Worm (Caenorhabditis elegans): ENCODE measurements around the gene Y57G11B.3.

Y57G11B.3 gene

DNA sequence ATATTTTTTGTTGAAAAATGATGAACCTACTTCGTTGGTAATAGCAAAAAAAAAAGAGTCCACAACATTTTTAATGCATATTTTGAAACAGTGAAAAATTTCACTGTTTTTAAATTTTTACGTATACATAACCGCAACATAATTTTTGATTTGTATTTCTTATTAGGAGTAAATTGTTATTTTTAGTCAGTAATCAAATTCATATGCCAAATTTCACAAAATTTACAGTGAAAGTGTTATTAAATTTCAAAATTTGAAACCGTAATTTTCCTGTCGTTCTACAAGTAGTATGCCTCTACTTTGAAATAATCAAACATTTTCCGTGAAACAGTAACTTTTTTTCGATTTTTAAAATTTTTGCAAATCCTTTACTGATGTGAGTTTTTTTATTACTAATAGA, 43.8 kb upstream of the Y57G11B.3 start:
- TF ChIP-seq pha-4 (tag; optimal IDR thresholded peaks at IDR 0.05): no peak
- no peak for TF ChIP-seq lsy-2 (tag; optimal IDR thresholded peaks at IDR 0.05)
- TF ChIP-seq elt-3 (tag; optimal IDR thresholded peaks at IDR 0.05): no peak
- no peak for TF ChIP-seq unc-62 (GFP tag; optimal IDR thresholded peaks at IDR 0.05)
- TF ChIP-seq snpc-4 (tag; optimal IDR thresholded peaks at IDR 0.05): no peak

ce11 chrIV:14617498-14617897, 43.3 kb upstream of the Y57G11B.3 start:
- TF ChIP-seq sem-2 (GFP tag; optimal IDR thresholded peaks at IDR 0.05) (no peak), nhr-2 (tag; optimal IDR thresholded peaks at IDR 0.05) (no peak), pha-4 (tag; optimal IDR thresholded peaks at IDR 0.05) (peak; percentile 34), flh-1 (GFP tag; optimal IDR thresholded peaks at IDR 0.05) (no peak), lin-13 (tag; optimal IDR thresholded peaks at IDR 0.05) (no peak)

DNA sequence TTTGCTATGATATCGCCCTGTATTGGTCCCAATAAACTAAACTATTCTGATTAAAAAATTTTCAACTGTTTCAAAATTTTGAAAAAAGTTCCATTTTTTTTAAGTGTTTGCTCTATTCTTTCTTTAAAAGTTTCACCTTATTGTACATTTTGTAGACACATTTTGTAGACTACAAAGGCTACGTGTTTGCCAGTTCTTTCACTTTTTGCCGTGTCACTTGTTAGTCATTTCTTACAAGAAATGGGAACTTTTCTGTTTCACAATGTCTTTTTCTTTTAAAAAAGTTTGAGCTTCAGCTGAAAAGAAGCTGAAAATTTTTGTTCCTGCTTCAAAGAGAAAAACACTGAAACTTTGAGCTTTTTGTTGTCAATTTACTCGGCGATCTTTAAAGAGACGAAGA, 42.9 kb upstream of the Y57G11B.3 start:
- TF ChIP-seq ceh-39 (tag; optimal IDR thresholded peaks at IDR 0.05) (no peak), lsy-2 (tag; optimal IDR thresholded peaks at IDR 0.05) (no peak), unc-39 (tag; optimal IDR thresholded peaks at IDR 0.05) (no peak), unc-120 (tag; optimal IDR thresholded peaks at IDR 0.05; ENCODE audit: poor library complexity, severe bottlenecking) (no peak), unc-62 (GFP tag; optimal IDR thresholded peaks at IDR 0.05) (no peak), ham-2 (GFP tag; optimal IDR thresholded peaks at IDR 0.05) (no peak), mls-2 (tag; optimal IDR thresholded peaks at IDR 0.05) (no peak), zip-8 (tag; optimal IDR thresholded peaks at IDR 0.05) (no peak), bed-3 (GFP tag; optimal IDR thresholded peaks at IDR 0.05) (no peak), cnd-1 (tag; optimal IDR thresholded peaks at IDR 0.05) (no peak), mab-5 (tag; optimal IDR thresholded peaks at IDR 0.05) (no peak)

- TF ChIP-seq ceh-83 (GFP tag; optimal IDR thresholded peaks at IDR 0.05) (no peak), ceh-39 (tag; optimal IDR thresholded peaks at IDR 0.05) (no peak), drap-1 (GFP tag; optimal IDR thresholded peaks at IDR 0.05) (no peak), blmp-1 (tag; optimal IDR thresholded peaks at IDR 0.05) (no peak), nhr-2 (tag; optimal IDR thresholded peaks at IDR 0.05) (no peak), unc-120 (tag; optimal IDR thresholded peaks at IDR 0.05; ENCODE audit: poor library complexity, severe bottlenecking) (no peak), flh-1 (GFP tag; optimal IDR thresholded peaks at IDR 0.05) (no peak), hlh-1 (tag; optimal IDR thresholded peaks at IDR 0.05) (no peak), mab-5 (tag; optimal IDR thresholded peaks at IDR 0.05) (no peak), sem-2 (GFP tag; optimal IDR thresholded peaks at IDR 0.05) (no peak), lin-13 (tag; optimal IDR thresholded peaks at IDR 0.05) (no peak), zip-8 (tag; optimal IDR thresholded peaks at IDR 0.05) (no peak), nhr-237 (tag; optimal IDR thresholded peaks at IDR 0.05) (no peak)
These were observed 42.1 kb upstream of the Y57G11B.3 start, which contains the start of gene dmd-6 for ce11 chrIV:14616303-14616702. Gene dmd-6 (plus strand): TSS chrIV:14616603.

- TF ChIP-seq lsy-2 (tag; optimal IDR thresholded peaks at IDR 0.05) (no peak), lin-32 (GFP tag; optimal IDR thresholded peaks at IDR 0.05) (no peak), elt-3 (tag; optimal IDR thresholded peaks at IDR 0.05) (no peak), ceh-83 (GFP tag; optimal IDR thresholded peaks at IDR 0.05) (no peak), mab-5 (tag; optimal IDR thresholded peaks at IDR 0.05) (no peak), drap-1 (GFP tag; optimal IDR thresholded peaks at IDR 0.05) (no peak), bed-3 (GFP tag; optimal IDR thresholded peaks at IDR 0.05) (no peak), tbx-8 (GFP tag; optimal IDR thresholded peaks at IDR 0.05) (no peak), flh-1 (GFP tag; optimal IDR thresholded peaks at IDR 0.05) (no peak), zip-8 (tag; optimal IDR thresholded peaks at IDR 0.05) (no peak), blmp-1 (tag; optimal IDR thresholded peaks at IDR 0.05) (no peak), pha-4 (tag; optimal IDR thresholded peaks at IDR 0.05) (no peak), ceh-39 (tag; optimal IDR thresholded peaks at IDR 0.05) (no peak), M03D4.4 (tag; optimal IDR thresholded peaks at IDR 0.05) (no peak), ham-2 (GFP tag; optimal IDR thresholded peaks at IDR 0.05) (no peak)
These were observed 40.1 kb upstream of the Y57G11B.3 start for ce11 chrIV:14614176-14614740.

DNA sequence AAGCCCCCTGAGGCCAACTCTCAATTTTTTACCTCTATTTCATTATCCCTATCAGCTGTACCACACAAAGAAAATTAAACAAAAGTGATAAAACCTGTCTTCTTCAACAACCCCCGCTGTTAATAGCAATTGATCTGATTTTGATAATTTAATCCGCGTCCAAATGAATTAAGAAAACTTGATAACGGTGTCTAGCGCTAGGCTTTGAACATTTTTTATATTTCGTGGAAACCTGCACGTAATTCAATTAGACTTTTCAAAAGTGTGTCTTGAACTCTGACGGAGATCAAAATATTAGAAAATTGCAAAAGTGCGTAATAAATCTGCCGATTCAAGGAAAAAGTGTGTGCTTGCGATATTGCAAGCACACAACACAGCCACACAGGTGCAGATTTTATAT, 39.2 kb upstream of the Y57G11B.3 start:
- TF ChIP-seq lin-32 (GFP tag; optimal IDR thresholded peaks at IDR 0.05) (no peak), nhr-2 (tag; optimal IDR thresholded peaks at IDR 0.05) (no peak), blmp-1 (tag; optimal IDR thresholded peaks at IDR 0.05) (no peak)
